Fruit fly (Drosophila melanogaster): Measurements from ENCODE around the gene Drsl2.

Drsl2 gene

DNA sequence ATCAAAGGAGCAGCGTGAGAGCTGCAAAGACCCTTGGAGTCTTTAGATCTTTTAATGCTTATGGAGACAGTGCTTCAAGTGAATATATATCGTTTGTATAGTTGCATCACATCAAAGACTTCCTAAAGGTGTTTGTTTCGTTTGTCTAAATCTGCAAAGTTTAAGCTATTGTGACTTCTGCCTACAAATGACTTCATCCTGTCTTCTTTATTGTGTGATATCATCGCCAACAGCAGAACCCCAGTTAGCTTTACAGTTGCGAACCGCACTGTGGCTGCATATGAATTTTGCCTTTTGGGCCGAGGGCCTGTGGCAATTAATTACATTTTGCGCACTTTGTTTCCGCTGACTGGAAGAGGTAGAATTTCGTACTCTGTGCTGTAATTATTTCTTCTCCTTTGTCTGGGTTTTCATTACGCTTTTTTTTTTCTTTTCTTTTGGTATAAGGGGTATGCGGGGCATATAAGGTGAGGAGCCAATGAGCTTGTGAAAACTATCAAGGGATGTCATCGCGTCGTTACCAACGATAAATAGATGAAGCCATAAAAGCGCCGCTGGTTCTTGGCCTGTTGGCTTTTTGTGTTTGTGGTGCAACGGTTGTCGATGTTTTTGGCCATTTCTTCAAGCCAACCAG lies 28.3 kb downstream of the Drsl2 start (continued):
- TF ChIP-seq ss (GFP tag; optimal IDR thresholded peaks at IDR 0.05) (peak; percentile 34 to 57), CG6276 (GFP tag; optimal IDR thresholded peaks at IDR 0.05) (no peak), cyc (GFP tag; optimal IDR thresholded peaks at IDR 0.05) (peak; percentile 67), CG4318 (GFP tag; optimal IDR thresholded peaks at IDR 0.05) (no peak), Met (GFP tag; optimal IDR thresholded peaks at IDR 0.05) (peak; percentile 86), lz (GFP tag; optimal IDR thresholded peaks at IDR 0.05) (peak; percentile 78), CG16779 (tag; optimal IDR thresholded peaks at IDR 0.05) (peak; percentile 15), Eip93F (GFP tag; optimal IDR thresholded peaks at IDR 0.05) (peak; percentile 72), Blimp-1 (GFP tag; optimal IDR thresholded peaks at IDR 0.05) (peak; percentile 23), CG8319 (GFP tag; optimal IDR thresholded peaks at IDR 0.05) (peak; percentile 15), spab (GFP tag; optimal IDR thresholded peaks at IDR 0.05) (peak; percentile 57), salr (GFP tag; optimal IDR thresholded peaks at IDR 0.05) (peak; percentile 30 to 40), dac (GFP tag; optimal IDR thresholded peaks at IDR 0.05) (no peak), CG10631 (GFP tag; optimal IDR thresholded peaks at IDR 0.05) (peak; percentile 71), Hr38 (GFP tag; optimal IDR thresholded peaks at IDR 0.05) (no peak), Hr39 (GFP tag; optimal IDR thresholded peaks at IDR 0.05) (peak; percentile 82), CG6854 (GFP tag; optimal IDR thresholded peaks at IDR 0.05) (peak; percentile 64), CG8632 (GFP tag; optimal IDR thresholded peaks at IDR 0.05) (peak; percentile 71), CG11762 (GFP tag; optimal IDR thresholded peaks at IDR 0.05; ENCODE audit: insufficient read depth) (peak; percentile 53), CG8119 (GFP tag; IDR thresholded peaks at IDR 0.05) (peak; percentile 44; the same call in 2 of the 3 replicates), CG31627 (GFP tag; optimal IDR thresholded peaks at IDR 0.05) (peak; percentile 85), esn (GFP tag; optimal IDR thresholded peaks at IDR 0.05) (peak; percentile 82), vri (GFP tag; optimal IDR thresholded peaks at IDR 0.05) (peak; percentile 79), acj6 (GFP tag; optimal IDR thresholded peaks at IDR 0.05) (peak; percentile 73), Eip75B (GFP tag; optimal IDR thresholded peaks at IDR 0.05) (peak; percentile 79), CG7368 (GFP tag; optimal IDR thresholded peaks at IDR 0.05) (peak; percentile 36), CG3032 (tag; optimal IDR thresholded peaks at IDR 0.05) (peak; percentile 58), CG34406 (GFP tag; optimal IDR thresholded peaks at IDR 0.05) (peak; percentile 61), svp (GFP tag) (peak; percentile 89), CG11902 (GFP tag; optimal IDR thresholded peaks at IDR 0.05) (peak; percentile 35)

DNA sequence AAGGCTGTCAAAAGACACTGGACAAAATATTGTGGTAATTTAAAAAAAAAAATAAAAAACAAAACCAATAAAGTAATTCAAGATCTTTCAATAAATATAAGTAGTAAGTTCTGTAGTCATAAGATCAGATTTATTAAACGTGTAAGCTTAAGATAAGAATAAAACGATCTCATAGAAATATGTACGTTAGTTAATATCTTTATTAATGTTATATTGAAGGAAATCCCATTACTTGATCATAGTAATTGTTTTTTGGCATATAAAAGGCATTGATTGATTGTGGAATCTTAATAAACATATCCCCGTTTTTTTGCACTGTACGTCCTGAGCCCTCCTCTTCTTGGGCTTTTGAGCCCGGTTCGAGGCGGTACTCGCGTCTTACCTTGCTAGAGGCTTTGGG lies 29.1 kb downstream of the Drsl2 start:
- TF ChIP-seq Sox14 (GFP tag; optimal IDR thresholded peaks at IDR 0.05) (peak; percentile 66), CG6854 (GFP tag; optimal IDR thresholded peaks at IDR 0.05) (peak; percentile 33), CG6276 (GFP tag; optimal IDR thresholded peaks at IDR 0.05) (peak; percentile 7), CG11294 (GFP tag; IDR thresholded peaks at IDR 0.05) (no peak), esn (GFP tag; optimal IDR thresholded peaks at IDR 0.05) (peak; percentile 93), Eip93F (GFP tag; optimal IDR thresholded peaks at IDR 0.05) (peak; percentile 51), fd59A (GFP tag; optimal IDR thresholded peaks at IDR 0.05) (no peak), eg (GFP tag; IDR thresholded peaks at IDR 0.05) (no peak), Hr39 (GFP tag; optimal IDR thresholded peaks at IDR 0.05) (peak; percentile 75), fd85E (GFP tag; optimal IDR thresholded peaks at IDR 0.05) (no peak), Met (GFP tag; optimal IDR thresholded peaks at IDR 0.05) (peak; percentile 90), cyc (GFP tag; optimal IDR thresholded peaks at IDR 0.05) (peak; percentile 74), CG3032 (tag; optimal IDR thresholded peaks at IDR 0.05) (peak; percentile 6), CG7368 (GFP tag; optimal IDR thresholded peaks at IDR 0.05) (peak; percentile 39), ss (GFP tag; optimal IDR thresholded peaks at IDR 0.05) (peak; percentile 8 to 13), topi (GFP tag; optimal IDR thresholded peaks at IDR 0.05) (peak; percentile 86), svp (GFP tag) (peak; percentile 93), spab (GFP tag; optimal IDR thresholded peaks at IDR 0.05) (no peak), fkh (GFP tag; optimal IDR thresholded peaks at IDR 0.05) (no peak), Ets96B (tag; optimal IDR thresholded peaks at IDR 0.05) (peak; percentile 6), CG11902 (GFP tag; optimal IDR thresholded peaks at IDR 0.05) (peak; percentile 54), pdm3 (GFP tag; optimal IDR thresholded peaks at IDR 0.05) (peak; percentile 68), CG32006 (GFP tag; optimal IDR thresholded peaks at IDR 0.05) (peak; percentile 55), CG6792 (GFP tag; optimal IDR thresholded peaks at IDR 0.05) (peak; percentile 83), CG31627 (GFP tag; optimal IDR thresholded peaks at IDR 0.05) (peak; percentile 81), CG11762 (GFP tag; optimal IDR thresholded peaks at IDR 0.05; ENCODE audit: insufficient read depth) (peak; percentile 54), Hr4 (GFP tag; optimal IDR thresholded peaks at IDR 0.05) (peak; percentile 41), CG8119 (GFP tag; IDR thresholded peaks at IDR 0.05) (no peak; the same call in 2 of the 3 replicates), net (GFP tag; optimal IDR thresholded peaks at IDR 0.05) (peak; percentile 63), CG1621 (tag; optimal IDR thresholded peaks at IDR 0.05) (no peak), CG10631 (GFP tag; optimal IDR thresholded peaks at IDR 0.05) (peak; percentile 69), salr (GFP tag; optimal IDR thresholded peaks at IDR 0.05) (peak in 1 of 2 experiments; percentile 58), dsx (GFP tag; optimal IDR thresholded peaks at IDR 0.05; ENCODE audit: poor library complexity, severe bottlenecking) (peak; percentile 17), vri (GFP tag; optimal IDR thresholded peaks at IDR 0.05) (peak; percentile 55), Gug (GFP tag; IDR thresholded peaks at IDR 0.05) (no peak), Eip75B (GFP tag; optimal IDR thresholded peaks at IDR 0.05) (peak; percentile 69)
